Worm (Caenorhabditis elegans) whole organism, young adult: ENCODE data around the gene F40F9.10.

ENCODE experiments used
- B0261.1 ChIP-seq: sonication (generic microtip); optimal IDR thresholded peaks from 2 replicates; lab custom pipeline; 2016; ENCODE audit warnings: mild to moderate bottlenecking, missing genetic modification characterization, moderate library complexity, missing compliant biosample characterization
- F22D6.2 ChIP-seq: sonication (generic microtip); optimal IDR thresholded peaks from 2 replicates; lab custom pipeline; 2016; ENCODE audit warnings: mild to moderate bottlenecking, missing genetic modification characterization, missing compliant biosample characterization
- F39B2.1 ChIP-seq: fragments of 200-800 bp; sonication (Bioruptor generic); IDR thresholded peaks from 2 replicates; pipeline ENCODE4 v1.3.6; 2022; ENCODE audit warnings: missing genetic modification reagents, missing genetic modification characterization, missing compliant biosample characterization
- F49E8.2 ChIP-seq: sonication (generic microtip); optimal IDR thresholded peaks from 3 replicates; lab custom pipeline; 2017; ENCODE audit warnings: missing genetic modification characterization, mild to moderate bottlenecking, missing compliant biosample characterization, antibody characterized with exemption, moderate library complexity; ENCODE audit not compliant: insufficient read depth
- F55B11.4 ChIP-seq: sonication (generic microtip); optimal IDR thresholded peaks from 2 replicates; lab custom pipeline; 2016; ENCODE audit warnings: missing compliant biosample characterization, missing genetic modification characterization, borderline replicate concordance; ENCODE audit not compliant: insufficient read depth
- Y53F4B.3 ChIP-seq: fragments of 200-800 bp; sonication (Bioruptor generic); IDR thresholded peaks from 2 replicates; pipeline ENCODE4 v1.3.6; 2022; ENCODE audit warnings: missing genetic modification reagents, missing genetic modification characterization, missing compliant biosample characterization
- Y53G8AR.9 ChIP-seq: fragments of 200-800 bp; sonication (Bioruptor generic); conservative IDR thresholded peaks from 2 replicates; pipeline ENCODE4 v1.3.6; 2022; ENCODE audit warnings: missing genetic modification reagents, missing genetic modification characterization, missing compliant biosample characterization
- Y79H2A.3 ChIP-seq: fragments of 200-800 bp; sonication (Bioruptor generic); conservative IDR thresholded peaks from 2 replicates; pipeline ENCODE4 v1.3.6; 2022; ENCODE audit warnings: missing genetic modification reagents, missing genetic modification characterization, missing compliant biosample characterization
- aptf-2 ChIP-seq: fragments of 200-800 bp; sonication (Bioruptor generic); conservative IDR thresholded peaks from 2 replicates; pipeline ENCODE4 v1.3.6; 2022; ENCODE audit warnings: missing genetic modification reagents, missing genetic modification characterization, missing compliant biosample characterization
- athp-1 ChIP-seq: sonication (generic microtip); optimal IDR thresholded peaks from 2 replicates; lab custom pipeline; 2017; ENCODE audit warnings: mild to moderate bottlenecking, missing genetic modification characterization, missing compliant biosample characterization
- bed-1 ChIP-seq: fragments of 200-800 bp; sonication (Bioruptor generic); IDR thresholded peaks from 2 replicates; pipeline ENCODE4 v1.3.6; 2022; ENCODE audit warnings: missing genetic modification reagents, missing genetic modification characterization, missing compliant biosample characterization
- ccch-3 ChIP-seq: fragments of 200-800 bp; sonication (Bioruptor generic); optimal IDR thresholded peaks from 2 replicates; lab custom pipeline; 2018; ENCODE audit warnings: mild to moderate bottlenecking, missing genetic modification characterization, missing compliant biosample characterization
- cebp-2 ChIP-seq: fragments of 200-800 bp; sonication (Bioruptor generic); IDR thresholded peaks from 2 replicates; pipeline ENCODE4 v1.3.6; 2022; ENCODE audit warnings: missing genetic modification characterization, missing compliant biosample characterization
- ceh-40 ChIP-seq: fragments of 200-800 bp; sonication (Bioruptor generic); IDR thresholded peaks from 2 replicates; pipeline ENCODE4 v1.3.6; 2022; ENCODE audit warnings: missing genetic modification characterization, missing compliant biosample characterization
- ceh-58 ChIP-seq: fragments of 200-800 bp; sonication (Bioruptor generic); IDR thresholded peaks from 2 replicates; pipeline ENCODE4 v1.3.6; 2022; ENCODE audit warnings: missing genetic modification characterization, missing compliant biosample characterization
- dpl-1 ChIP-seq: fragments of 150-350 bp; optimal IDR thresholded peaks from 2 replicates; lab custom pipeline; 2014; ENCODE audit warnings: missing biosample characterization, missing genetic modification reagents, missing genetic modification characterization
- egrh-3 ChIP-seq: fragments of 200-800 bp; sonication (Bioruptor generic); IDR thresholded peaks from 2 replicates; pipeline ENCODE4 v1.3.6; 2022; ENCODE audit warnings: missing genetic modification reagents, missing genetic modification characterization, missing compliant biosample characterization
- ets-4 ChIP-seq: fragments of 200-800 bp; sonication (Bioruptor generic); optimal IDR thresholded peaks from 2 replicates; lab custom pipeline; 2018; ENCODE audit warnings: mild to moderate bottlenecking, missing genetic modification characterization, missing compliant biosample characterization
- gei-17 ChIP-seq: fragments of 200-800 bp; sonication (Bioruptor generic); optimal IDR thresholded peaks from 2 replicates; lab custom pipeline; 2018; ENCODE audit warnings: mild to moderate bottlenecking, missing genetic modification characterization, missing compliant biosample characterization
- him-1 ChIP-seq: sonication (generic microtip); optimal IDR thresholded peaks from 2 replicates; lab custom pipeline; 2016; ENCODE audit warnings: missing genotype, missing genetic modification reagents, missing genetic modification characterization, missing compliant biosample characterization
- hlh-26 ChIP-seq: fragments of 200-800 bp; sonication (Bioruptor generic); conservative IDR thresholded peaks from 2 replicates; pipeline ENCODE4 v1.3.6; 2022; ENCODE audit warnings: missing genetic modification reagents, missing genetic modification characterization, missing compliant biosample characterization
- hmg-1.2 ChIP-seq: fragments of 200-800 bp; sonication (Bioruptor generic); IDR thresholded peaks from 2 replicates; pipeline ENCODE4 v1.3.6; 2022; ENCODE audit warnings: missing genetic modification reagents, missing genetic modification characterization, missing compliant biosample characterization
- hmg-20 ChIP-seq: fragments of 200-800 bp; sonication (Bioruptor generic); IDR thresholded peaks from 2 replicates; pipeline ENCODE4 v1.3.6; 2022; ENCODE audit warnings: missing genetic modification reagents, missing genetic modification characterization, missing compliant biosample characterization
- let-526 ChIP-seq: fragments of 200-800 bp; sonication (Bioruptor generic); IDR thresholded peaks from 2 replicates; pipeline ENCODE4 v1.3.6; 2022; ENCODE audit warnings: missing genetic modification reagents, missing genetic modification characterization, missing compliant biosample characterization
- let-607 ChIP-seq, 2 experiments: fragments of 200-800 bp in 1 of 2; sonication (Bioruptor generic) in 1 of 2; sonication (generic microtip) in 1 of 2; optimal IDR thresholded peaks; 2 replicates each; lab custom pipeline; 2016 to 2018; ENCODE audit warnings: mild to moderate bottlenecking in 2 of 2, missing compliant biosample characterization in 2 of 2, missing genetic modification characterization in 2 of 2, moderate library complexity in 2 of 2, missing genotype in 1 of 2
- lin-35 ChIP-seq, 3 experiments: fragments of 150-350 bp in 2 of 3; sonication (generic microtip) in 1 of 3; optimal IDR thresholded peaks; 2 replicates each; lab custom pipeline; 2014 to 2018; ENCODE audit warnings: missing biosample characterization in 3 of 3, missing genetic modification characterization in 3 of 3, missing genetic modification reagents in 3 of 3
- lin-54 ChIP-seq: fragments of 200-800 bp; sonication (Bioruptor generic); optimal IDR thresholded peaks from 2 replicates; lab custom pipeline; 2018; ENCODE audit warnings: mild to moderate bottlenecking, missing genetic modification characterization, missing compliant biosample characterization
- lir-1 ChIP-seq: fragments of 200-800 bp; sonication (Bioruptor generic); conservative IDR thresholded peaks from 2 replicates; pipeline ENCODE4 v1.3.6; 2022; ENCODE audit warnings: missing genetic modification reagents, missing genetic modification characterization, missing compliant biosample characterization
- lsl-1 ChIP-seq: fragments of 200-800 bp; sonication (Bioruptor generic); optimal IDR thresholded peaks from 2 replicates; lab custom pipeline; 2018; ENCODE audit warnings: mild to moderate bottlenecking, missing genetic modification characterization, moderate library complexity, missing compliant biosample characterization
- lsy-27 ChIP-seq: sonication (generic microtip); optimal IDR thresholded peaks from 2 replicates; lab custom pipeline; 2017; ENCODE audit warnings: missing genetic modification characterization, mild to moderate bottlenecking, missing compliant biosample characterization, antibody characterized with exemption, missing genotype, borderline replicate concordance; ENCODE audit not compliant: insufficient read depth
- madf-6 ChIP-seq: fragments of 200-800 bp; sonication (Bioruptor generic); IDR thresholded peaks from 2 replicates; pipeline ENCODE4 v1.3.6; 2022; ENCODE audit warnings: missing genetic modification reagents, missing genetic modification characterization, missing compliant biosample characterization
- madf-8 ChIP-seq: fragments of 200-800 bp; sonication (Bioruptor generic); conservative IDR thresholded peaks from 2 replicates; pipeline ENCODE4 v1.3.6; 2022; ENCODE audit warnings: missing genetic modification reagents, missing genetic modification characterization, missing compliant biosample characterization
- mes-4 ChIP-seq: sonication (generic microtip); optimal IDR thresholded peaks from 2 replicates; lab custom pipeline; 2016; ENCODE audit warnings: missing genotype, missing genetic modification characterization, missing compliant biosample characterization
- nhr-120 ChIP-seq: fragments of 200-800 bp; sonication (Bioruptor generic); IDR thresholded peaks from 2 replicates; pipeline ENCODE4 v1.3.6; 2022; ENCODE audit warnings: missing genetic modification characterization, missing compliant biosample characterization
- nhr-27 ChIP-seq: fragments of 200-800 bp; sonication (Bioruptor generic); optimal IDR thresholded peaks from 2 replicates; lab custom pipeline; 2018; ENCODE audit warnings: mild to moderate bottlenecking, missing genetic modification characterization, moderate library complexity, missing compliant biosample characterization
- pha-4 ChIP-seq: fragments of 150-350 bp; sonication (generic microtip); optimal IDR thresholded peaks from 2 replicates; lab custom pipeline; 2014; ENCODE audit warnings: missing biosample characterization, missing genetic modification reagents, missing genetic modification characterization
- rec-8 ChIP-seq, 2 experiments: sonication (generic microtip); optimal IDR thresholded peaks; 2 replicates each; lab custom pipeline; 2016; ENCODE audit warnings: mild to moderate bottlenecking in 2 of 2, missing genetic modification characterization in 2 of 2, missing genetic modification reagents in 2 of 2, missing genotype in 2 of 2, missing biosample characterization in 1 of 2, missing compliant biosample characterization in 1 of 2, moderate library complexity in 1 of 2
- snpc-1.1 ChIP-seq: sonication (generic microtip); optimal IDR thresholded peaks from 2 replicates; lab custom pipeline; 2017; ENCODE audit warnings: missing genetic modification characterization, mild to moderate bottlenecking, missing compliant biosample characterization, antibody characterized with exemption, moderate library complexity, missing genotype, missing genetic modification reagents; ENCODE audit not compliant: insufficient read depth
- snpc-4 ChIP-seq, 5 experiments: fragments of 150-350 bp in 1 of 5; sonication (generic microtip) in 4 of 5; optimal IDR thresholded peaks; 2 replicates each; lab custom pipeline; 2014 to 2018; ENCODE audit warnings: missing genetic modification characterization in 5 of 5, missing biosample characterization in 3 of 5, antibody characterized with exemption in 2 of 5, mild to moderate bottlenecking in 2 of 5, missing compliant biosample characterization in 2 of 5, missing genotype in 2 of 5, moderate library complexity in 2 of 5, missing genetic modification reagents in 1 of 5
- sptf-2 ChIP-seq: fragments of 200-800 bp; sonication (Bioruptor generic); optimal IDR thresholded peaks from 2 replicates; lab custom pipeline; 2018; ENCODE audit warnings: mild to moderate bottlenecking, missing genetic modification characterization, missing compliant biosample characterization
- zim-3 ChIP-seq: sonication (generic microtip); optimal IDR thresholded peaks from 2 replicates; lab custom pipeline; 2017; ENCODE audit warnings: mild to moderate bottlenecking, missing genetic modification characterization, moderate library complexity, missing compliant biosample characterization
- ztf-22 ChIP-seq: fragments of 200-800 bp; sonication (Bioruptor generic); optimal IDR thresholded peaks from 2 replicates; lab custom pipeline; 2018; ENCODE audit warnings: mild to moderate bottlenecking, missing genetic modification characterization, moderate library complexity, missing compliant biosample characterization
- ztf-3 ChIP-seq: fragments of 200-800 bp; sonication (Bioruptor generic); optimal IDR thresholded peaks from 2 replicates; lab custom pipeline; 2018; ENCODE audit warnings: mild to moderate bottlenecking, missing genetic modification characterization, missing compliant biosample characterization

Gene F40F9.10

DNA sequence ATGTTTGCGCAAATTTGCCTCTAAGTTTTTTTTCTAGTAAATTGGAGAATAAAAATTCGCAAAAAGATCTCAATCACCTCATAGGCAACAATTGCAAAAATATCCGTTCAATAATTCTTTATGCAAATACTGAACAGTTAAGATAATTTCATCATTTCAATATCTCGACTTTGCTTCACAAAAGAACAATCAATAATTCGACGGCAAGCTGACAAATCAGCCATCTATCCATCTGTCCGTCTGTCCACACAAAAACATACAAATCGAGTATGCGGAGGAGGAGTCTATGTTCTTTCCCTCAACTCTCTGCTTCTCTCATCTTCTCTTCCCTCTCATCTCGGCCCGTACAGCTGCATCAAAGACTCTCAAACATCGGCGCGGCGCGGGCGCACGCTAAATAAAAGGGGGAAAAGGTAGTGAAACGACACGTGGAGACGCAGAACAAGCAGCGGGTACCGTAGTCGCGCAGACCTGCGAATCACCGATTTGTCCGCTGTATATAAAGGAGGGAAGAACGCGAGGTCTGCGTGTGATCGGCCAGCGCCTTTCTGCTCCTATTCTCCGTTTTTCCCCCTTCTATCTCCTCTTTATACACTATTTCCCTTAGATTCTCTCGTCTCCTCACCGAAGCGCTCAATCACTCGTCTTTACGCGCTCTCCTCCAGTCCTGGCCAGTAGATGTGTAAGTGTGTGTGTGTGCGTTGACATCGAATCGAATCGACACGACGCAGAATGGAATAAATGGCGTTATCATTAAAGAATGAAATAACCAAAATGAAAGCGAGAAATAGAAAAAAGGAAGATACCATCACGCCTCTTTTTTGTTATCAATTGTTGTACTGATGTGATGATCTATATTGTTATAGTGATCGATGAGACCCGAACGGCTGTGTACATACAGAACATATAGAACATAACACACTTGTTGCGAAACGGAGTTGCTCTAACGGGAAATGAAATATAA lies 17.6 kb upstream of the F40F9.10 start (continued):
- TF ChIP-seq cebp-2 (GFP tag; lab: Robert Waterston, UW) (no peak), lsy-27 (tag; lab: Kevin White, UChicago) (no peak), athp-1 (tag; lab: Kevin White, UChicago) (peak; percentile 59), Y79H2A.3 (GFP tag; lab: Robert Waterston, UW) (no peak), aptf-2 (GFP tag; lab: Robert Waterston, UW) (no peak), hlh-26 (GFP tag; lab: Robert Waterston, UW) (no peak), him-1 (tag; lab: Kevin White, UChicago) (no peak), B0261.1 (tag; lab: Kevin White, UChicago) (peak; percentile 16), F22D6.2 (tag; lab: Kevin White, UChicago) (peak; percentile 52), Y53F4B.3 (GFP tag; lab: Robert Waterston, UW) (no peak), lsl-1 (GFP tag; lab: Kevin White, UChicago) (no peak), madf-6 (peak; percentile 19), ztf-3 (GFP tag; lab: Kevin White, UChicago) (peak; percentile 65), ceh-40 (no peak), ets-4 (GFP tag; lab: Kevin White, UChicago) (peak; percentile 60), sptf-2 (GFP tag; lab: Kevin White, UChicago) (no peak), Y53G8AR.9 (peak; percentile 82), nhr-27 (no peak), ztf-22 (GFP tag; lab: Kevin White, UChicago) (peak; percentile 72), let-526 (GFP tag; lab: Robert Waterston, UW) (peak; percentile 88; the same call in 1 of the 2 replicates), ceh-58 (GFP tag; lab: Robert Waterston, UW) (no peak), dpl-1 (GFP tag; lab: Kevin White, UChicago) (no peak), gei-17 (GFP tag; lab: Kevin White, UChicago) (peak; percentile 66), nhr-120 (no peak), ccch-3 (peak; percentile 18), F55B11.4 (tag; lab: Kevin White, UChicago) (no peak), hmg-20 (GFP tag; lab: Robert Waterston, UW) (no peak), snpc-1.1 (tag; lab: Kevin White, UChicago) (no peak), lir-1 (GFP tag; lab: Robert Waterston, UW) (peak; percentile 70), let-607 (tag; optimal IDR thresholded peaks at IDR 0.05; lab: Kevin White, UChicago) (peak; percentile 93 to 95), rec-8 (tag; optimal IDR thresholded peaks at IDR 0.05; lab: Kevin White, UChicago) (peak in 1 of 2 experiments; percentile 2), lin-54 (GFP tag; lab: Kevin White, UChicago) (peak; percentile 62), hmg-1.2 (GFP tag; lab: Robert Waterston, UW) (peak; percentile 66; the same call in 1 of the 2 replicates), F39B2.1 (GFP tag; lab: Robert Waterston, UW) (no peak), F49E8.2 (tag; lab: Kevin White, UChicago) (no peak), pha-4 (tag; lab: Kevin White, UChicago) (no peak), zim-3 (tag; lab: Kevin White, UChicago) (no peak), mes-4 (tag; lab: Kevin White, UChicago) (no peak), egrh-3 (GFP tag; lab: Robert Waterston, UW) (peak; percentile 80), madf-8 (no peak), bed-1 (GFP tag; lab: Robert Waterston, UW) (no peak), snpc-4 (GFP tag; optimal IDR thresholded peaks at IDR 0.05; lab: Kevin White, UChicago) (peak; percentile 55), snpc-4 (tag; optimal IDR thresholded peaks at IDR 0.05; lab: Kevin White, UChicago) (peak; percentile 42 to 79 (median 78)), lin-35 (GFP tag; optimal IDR thresholded peaks at IDR 0.05; lab: Kevin White, UChicago) (peak in 1 of 3 experiments; percentile 64)
